Worm (Caenorhabditis elegans) whole organism, mixed stage, embryonic: Measurements from ENCODE around the gene gbas-1.

Source experiments
- blmp-1 ChIP-seq: fragments of 150-350 bp; optimal IDR thresholded peaks from 2 replicates; lab custom pipeline; 2014; ENCODE audit warnings: missing biosample characterization, missing genetic modification characterization
- ces-1 ChIP-seq: fragments of 150-350 bp; optimal IDR thresholded peaks from 2 replicates; lab custom pipeline; 2014; ENCODE audit warnings: missing biosample characterization, missing genetic modification reagents, missing genetic modification characterization
- elt-1 ChIP-seq: sonication (generic microtip); optimal IDR thresholded peaks from 2 replicates; lab custom pipeline; 2017; ENCODE audit warnings: missing genetic modification characterization, mild to moderate bottlenecking, missing compliant biosample characterization, antibody characterized with exemption, moderate library complexity, borderline replicate concordance; ENCODE audit not compliant: insufficient read depth
- mls-2 ChIP-seq: sonication (generic microtip); optimal IDR thresholded peaks from 2 replicates; lab custom pipeline; 2016; ENCODE audit warnings: mild to moderate bottlenecking, missing genetic modification characterization, moderate library complexity, missing compliant biosample characterization
- nhr-237 ChIP-seq: fragments of 150-350 bp; optimal IDR thresholded peaks from 2 replicates; lab custom pipeline; 2014; ENCODE audit warnings: missing biosample characterization, missing genetic modification characterization
- ztf-11 ChIP-seq: fragments of 150-350 bp; optimal IDR thresholded peaks from 2 replicates; lab custom pipeline; 2014; ENCODE audit warnings: missing biosample characterization, missing genetic modification characterization

DNA sequence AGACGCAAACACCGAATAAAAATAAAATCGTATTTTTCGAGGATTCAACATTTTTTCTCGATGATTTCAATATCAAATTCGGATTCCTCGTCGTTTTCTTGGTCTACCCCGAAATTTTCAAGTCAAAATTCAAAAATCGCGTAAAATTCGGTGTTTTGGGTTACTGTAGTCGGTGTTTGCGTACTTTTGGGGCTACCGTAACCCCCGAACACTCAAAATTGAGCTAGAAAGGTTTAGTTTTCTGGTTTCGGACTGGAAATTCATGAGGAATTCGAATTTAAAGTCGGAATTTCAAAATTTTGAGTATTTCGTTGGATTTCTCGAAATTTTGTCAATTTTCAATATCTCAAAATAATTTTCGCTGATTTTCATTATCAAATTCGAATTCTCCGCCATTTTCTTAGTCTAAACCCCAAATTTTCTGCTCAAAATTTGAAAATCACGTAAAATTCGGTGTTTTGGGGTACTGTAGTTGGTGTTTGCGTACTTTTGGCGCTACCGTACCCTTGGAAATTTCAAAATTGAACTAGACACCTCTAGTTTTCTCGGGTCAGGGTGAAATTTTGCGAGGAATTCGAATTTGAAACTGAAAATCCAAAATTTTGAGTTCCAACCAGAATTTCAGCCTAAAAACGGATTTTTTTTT is 48.6 kb upstream of the gbas-1 start:
- TF ChIP-seq mls-2: no peak
- TF ChIP-seq ztf-11 (tag; lab: Kevin White, UChicago): no peak
- no peak for TF ChIP-seq nhr-237
- TF ChIP-seq ces-1 (GFP tag; lab: Kevin White, UChicago): no peak
- TF ChIP-seq elt-1: no peak
- TF ChIP-seq blmp-1: no peak
